Worm (Caenorhabditis elegans) whole organism, L2 larva: Measurements from ENCODE around the gene R02C2.1.

Source experiments
- C34F6.9 ChIP-seq: fragments of 150-350 bp; optimal IDR thresholded peaks from 2 replicates; lab custom pipeline; 2014; ENCODE audit warnings: missing biosample characterization, missing genetic modification characterization
- R02D3.7 ChIP-seq: fragments of 150-350 bp; optimal IDR thresholded peaks from 2 replicates; lab custom pipeline; 2014; ENCODE audit warnings: missing biosample characterization, missing genetic modification characterization
- Y55F3AM.14 ChIP-seq: fragments of 200-800 bp; sonication (Bioruptor generic); optimal IDR thresholded peaks from 2 replicates; lab custom pipeline; 2018; ENCODE audit warnings: mild to moderate bottlenecking, missing genetic modification characterization, missing compliant biosample characterization
- ZK546.5 ChIP-seq: sonication (generic microtip); optimal IDR thresholded peaks from 2 replicates; lab custom pipeline; 2017; ENCODE audit warnings: missing biosample characterization, missing genetic modification characterization
- alr-1 ChIP-seq: fragments of 150-350 bp; optimal IDR thresholded peaks from 2 replicates; lab custom pipeline; 2014; ENCODE audit warnings: missing biosample characterization, missing genetic modification characterization
- ama-1 ChIP-seq: fragments of 150-350 bp; optimal IDR thresholded peaks from 2 replicates; lab custom pipeline; 2018; ENCODE audit warnings: inconsistent platforms
- ceh-16 ChIP-seq: fragments of 150-350 bp; optimal IDR thresholded peaks from 2 replicates; lab custom pipeline; 2014; ENCODE audit warnings: missing biosample characterization, missing genetic modification characterization
- ceh-82 ChIP-seq: fragments of 150-350 bp; optimal IDR thresholded peaks from 2 replicates; lab custom pipeline; 2014; ENCODE audit warnings: missing biosample characterization, missing genetic modification characterization
- crh-2 ChIP-seq: sonication (generic microtip); optimal IDR thresholded peaks from 2 replicates; lab custom pipeline; 2017; ENCODE audit warnings: missing biosample characterization, missing genetic modification characterization
- dmd-4 ChIP-seq: sonication (generic microtip); optimal IDR thresholded peaks from 2 replicates; lab custom pipeline; 2017; ENCODE audit warnings: missing biosample characterization, missing genetic modification characterization
- egl-27 ChIP-seq: sonication (generic microtip); optimal IDR thresholded peaks from 3 replicates; lab custom pipeline; 2017; ENCODE audit warnings: missing biosample characterization, missing genetic modification reagents, missing genetic modification characterization
- elt-1 ChIP-seq: fragments of 150-350 bp; optimal IDR thresholded peaks from 2 replicates; lab custom pipeline; 2014; ENCODE audit warnings: missing biosample characterization, missing genetic modification characterization
- gmeb-1 ChIP-seq: fragments of 150-350 bp; optimal IDR thresholded peaks from 2 replicates; lab custom pipeline; 2014; ENCODE audit warnings: missing biosample characterization, missing genetic modification characterization
- lin-11 ChIP-seq: fragments of 150-350 bp; sonication (generic microtip); optimal IDR thresholded peaks from 2 replicates; lab custom pipeline; 2014; ENCODE audit warnings: missing biosample characterization, missing genetic modification characterization, inconsistent platforms, mixed read lengths
- lin-39 ChIP-seq: fragments of 150-350 bp; optimal IDR thresholded peaks from 2 replicates; lab custom pipeline; 2014; ENCODE audit warnings: missing biosample characterization, missing genetic modification reagents, missing genetic modification characterization
- lsy-2 ChIP-seq, 2 experiments: fragments of 150-350 bp in 1 of 2; sonication (generic microtip) in 1 of 2; optimal IDR thresholded peaks; 2 replicates each; lab custom pipeline; 2014 to 2017; ENCODE audit warnings: missing biosample characterization in 2 of 2, missing genetic modification characterization in 2 of 2
- mbf-1 ChIP-seq: sonication (generic microtip); optimal IDR thresholded peaks from 2 replicates; lab custom pipeline; 2017; ENCODE audit warnings: missing biosample characterization, missing genetic modification characterization
- mdl-1 ChIP-seq, 2 experiments: fragments of 150-350 bp in 1 of 2; sonication (generic microtip) in 1 of 2; optimal IDR thresholded peaks; 2 replicates each; lab custom pipeline; 2017; ENCODE audit warnings: missing biosample characterization in 2 of 2, missing genetic modification characterization in 2 of 2
- nhr-10 ChIP-seq: sonication (generic microtip); optimal IDR thresholded peaks from 2 replicates; lab custom pipeline; 2017; ENCODE audit warnings: missing biosample characterization, missing genetic modification characterization
- nhr-11 ChIP-seq: fragments of 150-350 bp; optimal IDR thresholded peaks from 2 replicates; lab custom pipeline; 2014; ENCODE audit warnings: missing biosample characterization, missing genetic modification characterization
- nhr-12 ChIP-seq: fragments of 150-350 bp; optimal IDR thresholded peaks from 2 replicates; lab custom pipeline; 2014; ENCODE audit warnings: missing biosample characterization, missing genetic modification characterization
- nhr-129 ChIP-seq: fragments of 150-350 bp; optimal IDR thresholded peaks from 2 replicates; lab custom pipeline; 2014; ENCODE audit warnings: missing biosample characterization, missing genetic modification characterization
- nhr-23 ChIP-seq: fragments of 150-350 bp; optimal IDR thresholded peaks from 2 replicates; lab custom pipeline; 2014; ENCODE audit warnings: missing biosample characterization, missing genetic modification reagents, missing genetic modification characterization
- nhr-237 ChIP-seq: fragments of 150-350 bp; optimal IDR thresholded peaks from 2 replicates; lab custom pipeline; 2014; ENCODE audit warnings: missing biosample characterization, missing genetic modification characterization
- nhr-6 ChIP-seq: fragments of 150-350 bp; optimal IDR thresholded peaks from 2 replicates; lab custom pipeline; 2014; ENCODE audit warnings: missing biosample characterization, missing genetic modification characterization
- nhr-77 ChIP-seq: fragments of 150-350 bp; optimal IDR thresholded peaks from 2 replicates; lab custom pipeline; 2014; ENCODE audit warnings: missing biosample characterization, missing genetic modification characterization
- peb-1 ChIP-seq: fragments of 150-350 bp; optimal IDR thresholded peaks from 2 replicates; lab custom pipeline; 2014; ENCODE audit warnings: missing biosample characterization, missing genetic modification characterization
- sem-4 ChIP-seq: fragments of 150-350 bp; optimal IDR thresholded peaks from 2 replicates; lab custom pipeline; 2014; ENCODE audit warnings: missing biosample characterization, missing genetic modification reagents, missing genetic modification characterization
- skn-1 ChIP-seq: sonication (generic microtip); optimal IDR thresholded peaks from 2 replicates; lab custom pipeline; 2017; ENCODE audit warnings: missing biosample characterization, missing genetic modification characterization
- sma-3 ChIP-seq: sonication (generic microtip); optimal IDR thresholded peaks from 2 replicates; lab custom pipeline; 2016; ENCODE audit warnings: missing genetic modification reagents, missing genetic modification characterization, missing compliant biosample characterization
- sma-9 ChIP-seq, 2 experiments: fragments of 150-350 bp in 1 of 2; sonication (generic microtip) in 1 of 2; optimal IDR thresholded peaks; 2 replicates each; lab custom pipeline; 2014 to 2016; ENCODE audit warnings: missing genetic modification characterization in 2 of 2, mild to moderate bottlenecking in 1 of 2, missing biosample characterization in 1 of 2, missing compliant biosample characterization in 1 of 2, missing genetic modification reagents in 1 of 2, moderate library complexity in 1 of 2
- snpc-4 ChIP-seq: fragments of 150-350 bp; optimal IDR thresholded peaks from 2 replicates; lab custom pipeline; 2014; ENCODE audit warnings: missing biosample characterization, missing genetic modification characterization
- unc-39 ChIP-seq: fragments of 150-350 bp; optimal IDR thresholded peaks from 2 replicates; lab custom pipeline; 2014; ENCODE audit warnings: missing biosample characterization, missing genetic modification characterization
- unc-62 ChIP-seq: fragments of 150-350 bp; optimal IDR thresholded peaks from 2 replicates; lab custom pipeline; 2014; ENCODE audit warnings: missing biosample characterization, missing genetic modification reagents, missing genetic modification characterization
- zag-1 ChIP-seq: fragments of 150-350 bp; optimal IDR thresholded peaks from 2 replicates; lab custom pipeline; 2014; ENCODE audit warnings: missing biosample characterization, missing genetic modification characterization
- ztf-1 ChIP-seq: fragments of 200-800 bp; sonication (Bioruptor generic); conservative IDR thresholded peaks from 2 replicates; pipeline ENCODE4 v1.3.6; 2022; ENCODE audit warnings: missing genetic modification characterization, missing compliant biosample characterization
- ztf-11 ChIP-seq: sonication (generic microtip); optimal IDR thresholded peaks from 2 replicates; lab custom pipeline; 2017; ENCODE audit warnings: missing biosample characterization, missing genetic modification characterization

R02C2.1 gene

DNA sequence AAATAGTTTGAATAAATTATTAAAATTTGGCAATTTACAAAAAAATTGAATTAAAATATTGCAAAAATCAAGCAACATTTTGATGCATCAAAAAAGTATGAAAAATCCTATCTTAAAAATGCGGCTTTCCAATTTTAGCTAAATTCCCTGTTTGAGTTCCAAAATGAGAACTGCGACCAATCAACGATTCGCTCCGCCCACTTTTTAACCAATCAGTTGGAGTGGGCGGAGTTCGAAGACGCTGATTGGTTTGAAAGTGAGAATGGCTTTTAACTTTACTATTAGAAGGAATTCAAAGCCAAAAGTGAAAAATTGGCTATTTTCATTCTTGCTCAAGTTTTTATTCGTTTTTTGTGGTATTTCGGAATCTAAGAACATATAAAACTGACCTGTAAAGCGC lies 9.6 kb upstream of the R02C2.1 start:
- TF ChIP-seq ceh-82 (tag; lab: Kevin White, UChicago) (no peak), C34F6.9 (tag; lab: Kevin White, UChicago) (no peak), lin-39 (no peak), lin-11 (tag; lab: Kevin White, UChicago) (no peak), nhr-10 (no peak), mdl-1 (tag; optimal IDR thresholded peaks at IDR 0.05; lab: Kevin White, UChicago) (no peak), nhr-237 (no peak), sma-9 (GFP tag; optimal IDR thresholded peaks at IDR 0.05; lab: Kevin White, UChicago) (no peak), sma-9 (tag; optimal IDR thresholded peaks at IDR 0.05; lab: Kevin White, UChicago) (no peak), sem-4 (tag; lab: Kevin White, UChicago) (no peak), ztf-1 (GFP tag; lab: Robert Waterston, UW) (no peak), nhr-129 (tag; lab: Kevin White, UChicago) (no peak), unc-39 (tag; lab: Kevin White, UChicago) (no peak), zag-1 (no peak)
- TF ChIP-seq, all 48 proteins: peak for 0

ce11 chrV:246097-246496 lies 8.1 kb upstream of the R02C2.1 start, which contains the start of gene kin-34:
TSS of gene kin-34 (minus strand) at chrV:246197.
- TF ChIP-seq Y55F3AM.14: no peak
- no peak for TF ChIP-seq nhr-237
- TF ChIP-seq nhr-12 (tag; lab: Kevin White, UChicago): no peak
- no peak for TF ChIP-seq ceh-16
- no peak for TF ChIP-seq dmd-4 (tag; lab: Kevin White, UChicago)
- TF ChIP-seq sma-9 (GFP tag; optimal IDR thresholded peaks at IDR 0.05; lab: Kevin White, UChicago): no peak
- TF ChIP-seq sma-9 (tag; optimal IDR thresholded peaks at IDR 0.05; lab: Kevin White, UChicago): no peak
- no peak for TF ChIP-seq elt-1
- TF ChIP-seq alr-1 (tag; lab: Kevin White, UChicago): no peak
- no peak for TF ChIP-seq lin-39
- no peak for TF ChIP-seq nhr-11 (tag; lab: Kevin White, UChicago)
- no peak for TF ChIP-seq sma-3 (GFP tag; lab: Kevin White, UChicago)
- no peak for TF ChIP-seq lin-11 (tag; lab: Kevin White, UChicago)

DNA sequence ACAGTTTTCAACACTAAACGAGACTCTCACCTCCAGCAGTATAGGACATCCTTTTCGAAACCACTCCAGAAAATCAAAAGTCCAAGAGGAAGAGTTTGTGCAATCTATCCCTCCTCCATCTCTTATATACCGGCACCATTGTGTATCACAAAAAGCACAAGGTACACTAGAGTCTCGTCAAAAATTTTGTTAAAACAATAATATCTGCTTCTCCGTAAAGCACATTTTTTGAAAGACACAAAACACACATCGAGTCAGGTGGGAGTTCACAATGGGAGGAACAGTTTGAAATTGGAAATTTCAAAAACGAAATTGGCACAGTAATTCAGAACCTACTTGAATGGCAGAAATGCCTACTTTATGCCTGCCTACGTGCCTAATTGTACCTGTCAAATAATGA lies 4.5 kb upstream of the R02C2.1 start, which contains the start of gene R02C2.7:
R02C2.7 (minus strand) TSS at position 101 of the 400 bp plus-strand sequence.
- TF ChIP-seq Y55F3AM.14 (no peak), skn-1 (tag; lab: Kevin White, UChicago) (no peak), lin-11 (tag; lab: Kevin White, UChicago) (no peak), egl-27 (tag; lab: Kevin White, UChicago) (no peak), nhr-129 (tag; lab: Kevin White, UChicago) (no peak), mbf-1 (tag; lab: Kevin White, UChicago) (no peak), nhr-23 (tag; lab: Kevin White, UChicago) (no peak), zag-1 (no peak), ztf-11 (tag; lab: Kevin White, UChicago) (no peak), crh-2 (tag; lab: Kevin White, UChicago) (no peak), lsy-2 (tag; optimal IDR thresholded peaks at IDR 0.05; lab: Kevin White, UChicago) (no peak), nhr-11 (tag; lab: Kevin White, UChicago) (no peak), dmd-4 (tag; lab: Kevin White, UChicago) (no peak), lin-39 (no peak), mdl-1 (tag; optimal IDR thresholded peaks at IDR 0.05; lab: Kevin White, UChicago) (no peak), alr-1 (tag; lab: Kevin White, UChicago) (no peak), nhr-237 (no peak), unc-62 (GFP tag; lab: Kevin White, UChicago) (no peak)

DNA sequence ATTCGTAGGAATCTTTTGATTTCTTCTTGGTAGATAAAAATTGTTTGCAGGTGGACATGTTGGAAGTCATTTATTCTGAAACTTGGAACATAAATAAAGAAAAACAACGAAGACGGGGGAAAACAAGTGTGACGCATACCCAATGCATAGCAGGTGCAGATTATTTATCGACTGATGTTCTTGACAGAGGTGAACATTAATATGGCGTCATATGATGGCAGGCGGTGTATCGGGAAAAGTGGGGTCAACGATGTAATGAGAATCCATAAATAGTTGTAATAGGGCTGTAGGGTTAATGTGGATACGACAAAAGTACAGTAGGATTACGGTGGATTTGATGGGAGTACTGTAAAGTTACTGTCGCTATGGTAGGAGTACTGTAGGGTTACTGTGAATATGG lies 2.3 kb upstream of the R02C2.1 start, which contains the start of gene txt-2:
txt-2 (minus strand) TSS at position 214 of the 400 bp plus-strand sequence.
- no peak for TF ChIP-seq snpc-4
- no peak for TF ChIP-seq ztf-11 (tag; lab: Kevin White, UChicago)
- no peak for TF ChIP-seq R02D3.7
- TF ChIP-seq gmeb-1 (tag; lab: Kevin White, UChicago): no peak
- TF ChIP-seq nhr-10: no peak
- no peak for TF ChIP-seq nhr-6 (tag; lab: Kevin White, UChicago)
- TF ChIP-seq ztf-1 (GFP tag; lab: Robert Waterston, UW): no peak
- no peak for TF ChIP-seq skn-1 (tag; lab: Kevin White, UChicago)
- no peak for TF ChIP-seq lsy-2 (tag; optimal IDR thresholded peaks at IDR 0.05; lab: Kevin White, UChicago)
- TF ChIP-seq dmd-4 (tag; lab: Kevin White, UChicago): no peak
- no peak for TF ChIP-seq ama-1 (lab: Kevin White, UChicago)
- no peak for TF ChIP-seq ZK546.5 (tag; lab: Kevin White, UChicago)
- TF ChIP-seq lin-11 (tag; lab: Kevin White, UChicago): no peak
- no peak for TF ChIP-seq nhr-23 (tag; lab: Kevin White, UChicago)
- TF ChIP-seq peb-1 (tag; lab: Kevin White, UChicago): no peak
- TF ChIP-seq nhr-11 (tag; lab: Kevin White, UChicago): no peak
- TF ChIP-seq sma-9 (GFP tag; optimal IDR thresholded peaks at IDR 0.05; lab: Kevin White, UChicago): no peak
- TF ChIP-seq sma-9 (tag; optimal IDR thresholded peaks at IDR 0.05; lab: Kevin White, UChicago): no peak
- no peak for TF ChIP-seq nhr-77 (tag; lab: Kevin White, UChicago)
